Fruit fly (Drosophila melanogaster) whole organism, embryonic: ENCODE data around the gene east.
A peak's percentile ranks its signal among the peaks of the same experiment; 100 is the strongest.

ENCODE experiments used
- ATbp ChIP-seq: fragments of 200-800 bp; sonication (Bioruptor generic); optimal IDR thresholded peaks from 2 replicates; lab custom pipeline; 2017; ENCODE audit warnings: missing biosample characterization, mild to moderate bottlenecking, missing genetic modification characterization, missing genetic modification reagents
- Abd-B ChIP-seq: fragments of 200-800 bp; sonication (Bioruptor generic); optimal IDR thresholded peaks from 2 replicates; lab custom pipeline; 2018; ENCODE audit warnings: missing biosample characterization, mild to moderate bottlenecking, missing genetic modification characterization, moderate library complexity
- B-H2 ChIP-seq: fragments of 200-800 bp; sonication (Bioruptor generic); optimal IDR thresholded peaks from 2 replicates; lab custom pipeline; 2018; ENCODE audit warnings: missing biosample characterization, mild to moderate bottlenecking, missing genetic modification characterization
- CG10147 ChIP-seq: fragments of 200-800 bp; sonication (Bioruptor generic); optimal IDR thresholded peaks from 2 replicates; lab custom pipeline; 2019; ENCODE audit warnings: missing biosample characterization, mild to moderate bottlenecking, missing genetic modification characterization, moderate library complexity
- CG10274 ChIP-seq: fragments of 200-800 bp; sonication (Bioruptor generic); optimal IDR thresholded peaks from 3 replicates; lab custom pipeline; 2017; ENCODE audit warnings: missing biosample characterization, mild to moderate bottlenecking, missing genetic modification characterization
- CG10654 ChIP-seq: fragments of 200-800 bp; sonication (Bioruptor generic); optimal IDR thresholded peaks from 2 replicates; lab custom pipeline; 2016; ENCODE audit warnings: missing biosample characterization, missing genetic modification characterization
- CG11723 ChIP-seq: fragments of 200-800 bp; sonication (Bioruptor generic); optimal IDR thresholded peaks from 2 replicates; lab custom pipeline; 2017; ENCODE audit warnings: missing biosample characterization, mild to moderate bottlenecking, missing genetic modification characterization
- CG14710 ChIP-seq: fragments of 200-800 bp; sonication (Bioruptor generic); optimal IDR thresholded peaks from 3 replicates; lab custom pipeline; 2019; ENCODE audit warnings: missing biosample characterization, mild to moderate bottlenecking, missing genetic modification characterization, moderate library complexity
- CG17359 ChIP-seq: fragments of 200-800 bp; sonication (Bioruptor generic); optimal IDR thresholded peaks from 3 replicates; lab custom pipeline; 2018; ENCODE audit warnings: missing biosample characterization, mild to moderate bottlenecking, missing genetic modification characterization, moderate library complexity
- CG17385 ChIP-seq: fragments of 200-800 bp; sonication (Bioruptor generic); optimal IDR thresholded peaks from 3 replicates; lab custom pipeline; 2018; ENCODE audit warnings: missing biosample characterization, mild to moderate bottlenecking, missing genetic modification characterization
- CG17802 ChIP-seq: fragments of 200-800 bp; sonication (Bioruptor generic); optimal IDR thresholded peaks from 2 replicates; lab custom pipeline; 2018; ENCODE audit warnings: missing biosample characterization, mild to moderate bottlenecking, missing genetic modification characterization, moderate library complexity
- CG17829 ChIP-seq: fragments of 200-800 bp; optimal IDR thresholded peaks from 2 replicates; lab custom pipeline; 2019; ENCODE audit warnings: missing biosample characterization, mild to moderate bottlenecking, missing genetic modification characterization, moderate library complexity
- CG2129 ChIP-seq: fragments of 200-800 bp; sonication (Bioruptor generic); IDR thresholded peaks from 2 replicates; pipeline ENCODE4 v1.3.6; 2022; ENCODE audit warnings: missing biosample characterization, missing genetic modification characterization; ENCODE audit not compliant: partially characterized antibody
- CG30403 ChIP-seq: fragments of 200-800 bp; sonication (Bioruptor generic); optimal IDR thresholded peaks from 3 replicates; lab custom pipeline; 2016; ENCODE audit warnings: missing biosample characterization, missing genetic modification characterization
- CG31224 ChIP-seq: fragments of 200-800 bp; sonication (Bioruptor generic); IDR thresholded peaks from 2 replicates; pipeline ENCODE4 v1.3.6; 2022; ENCODE audit warnings: missing biosample characterization, missing genetic modification characterization
- CG3163 ChIP-seq: fragments of 200-800 bp; sonication (Bioruptor generic); optimal IDR thresholded peaks from 3 replicates; lab custom pipeline; 2016; ENCODE audit warnings: missing biosample characterization, missing genetic modification characterization
- CG6254 ChIP-seq: fragments of 200-800 bp; sonication (Bioruptor generic); optimal IDR thresholded peaks from 3 replicates; lab custom pipeline; 2017; ENCODE audit warnings: mild to moderate bottlenecking, missing biosample characterization, missing genetic modification reagents, missing genetic modification characterization
- CG6654 ChIP-seq: fragments of 200-800 bp; sonication (Bioruptor generic); optimal IDR thresholded peaks from 2 replicates; lab custom pipeline; 2017; ENCODE audit warnings: missing biosample characterization, mild to moderate bottlenecking, missing genetic modification characterization
- CG6854 ChIP-seq: fragments of 200-800 bp; sonication (Bioruptor generic); optimal IDR thresholded peaks from 3 replicates; lab custom pipeline; 2017; ENCODE audit warnings: missing biosample characterization, mild to moderate bottlenecking, missing genetic modification characterization
- CG7271 ChIP-seq: fragments of 200-800 bp; sonication (Bioruptor generic); optimal IDR thresholded peaks from 2 replicates; lab custom pipeline; 2018; ENCODE audit warnings: missing biosample characterization, mild to moderate bottlenecking, missing genetic modification characterization, moderate library complexity
- CG8089 ChIP-seq: fragments of 200-800 bp; sonication (Bioruptor generic); optimal IDR thresholded peaks from 3 replicates; lab custom pipeline; 2016; ENCODE audit warnings: missing biosample characterization, missing genetic modification characterization
- CG8924 ChIP-seq: fragments of 200-800 bp; optimal IDR thresholded peaks from 3 replicates; lab custom pipeline; 2019; ENCODE audit warnings: missing biosample characterization, mild to moderate bottlenecking, missing genetic modification characterization, moderate library complexity
- Ets65A ChIP-seq: fragments of 200-800 bp; sonication (Bioruptor generic); peaks from one replicate; lab custom pipeline; 2016; ENCODE audit warnings: missing biosample characterization, missing genetic modification characterization
- Hr3 ChIP-seq: fragments of 200-800 bp; sonication (Bioruptor generic); optimal IDR thresholded peaks from 3 replicates; lab custom pipeline; 2016; ENCODE audit warnings: missing biosample characterization, missing genetic modification characterization
- Lhr ChIP-seq: fragments of 200-800 bp; sonication (Bioruptor generic); optimal IDR thresholded peaks from 3 replicates; lab custom pipeline; 2017; ENCODE audit warnings: mild to moderate bottlenecking, missing biosample characterization, missing genetic modification reagents, missing genetic modification characterization
- MTF-1 ChIP-seq: fragments of 200-800 bp; sonication (Bioruptor generic); optimal IDR thresholded peaks from 2 replicates; lab custom pipeline; 2018; ENCODE audit warnings: missing biosample characterization, mild to moderate bottlenecking, missing genetic modification characterization, borderline replicate concordance
- Nf-YB ChIP-seq: fragments of 200-800 bp; sonication (Bioruptor generic); optimal IDR thresholded peaks from 3 replicates; lab custom pipeline; 2019; ENCODE audit warnings: missing biosample characterization, mild to moderate bottlenecking, missing genetic modification characterization, moderate library complexity
- Oli ChIP-seq: fragments of 200-800 bp; sonication (Bioruptor generic); optimal IDR thresholded peaks from 2 replicates; lab custom pipeline; 2018; ENCODE audit warnings: missing biosample characterization, mild to moderate bottlenecking, missing genetic modification characterization, moderate library complexity
- Sox100B ChIP-seq: fragments of 200-800 bp; sonication (Bioruptor generic); optimal IDR thresholded peaks from 3 replicates; lab custom pipeline; 2018; ENCODE audit warnings: missing biosample characterization, mild to moderate bottlenecking, missing genetic modification characterization
- Sry-β ChIP-seq: fragments of 200-800 bp; sonication (Bioruptor generic); optimal IDR thresholded peaks from 2 replicates; lab custom pipeline; 2018; ENCODE audit warnings: missing biosample characterization, mild to moderate bottlenecking, missing genetic modification characterization, moderate library complexity
- Sry-δ ChIP-seq: fragments of 200-800 bp; sonication (Bioruptor generic); optimal IDR thresholded peaks from 2 replicates; lab custom pipeline; 2016; ENCODE audit warnings: missing biosample characterization, missing genetic modification characterization
- ab ChIP-seq: fragments of 200-800 bp; sonication (Bioruptor generic); optimal IDR thresholded peaks from 2 replicates; lab custom pipeline; 2016; ENCODE audit warnings: missing biosample characterization, missing genetic modification characterization
- amos ChIP-seq: fragments of 200-800 bp; sonication (Bioruptor generic); IDR thresholded peaks from 2 replicates; pipeline ENCODE4 v1.3.6; 2022; ENCODE audit warnings: missing biosample characterization, missing genetic modification characterization; ENCODE audit not compliant: partially characterized antibody
- chinmo ChIP-seq: fragments of 200-800 bp; sonication (Bioruptor generic); IDR thresholded peaks from 4 replicates; pipeline ENCODE4 v1.3.6; 2022; ENCODE audit warnings: missing biosample characterization, missing genetic modification characterization; ENCODE audit not compliant: partially characterized antibody
- ci ChIP-seq: fragments of 200-800 bp; sonication (Bioruptor generic); IDR thresholded peaks from 3 replicates; pipeline ENCODE4 v1.3.6; 2022; ENCODE audit warnings: missing biosample characterization, missing genetic modification characterization
- corto ChIP-seq: fragments of 200-800 bp; sonication (Bioruptor generic); optimal IDR thresholded peaks from 2 replicates; lab custom pipeline; 2016; ENCODE audit warnings: missing biosample characterization, mild to moderate bottlenecking, missing genetic modification characterization, moderate library complexity
- dimm ChIP-seq: fragments of 200-800 bp; sonication (Bioruptor generic); IDR thresholded peaks from 2 replicates; pipeline ENCODE4 v1.3.6; 2022; ENCODE audit warnings: missing biosample characterization, missing genetic modification characterization
- grn ChIP-seq: fragments of 200-800 bp; sonication (Bioruptor generic); optimal IDR thresholded peaks from 3 replicates; lab custom pipeline; 2017; ENCODE audit warnings: missing biosample characterization, missing genetic modification characterization
- lilli ChIP-seq: fragments of 200-800 bp; sonication (Bioruptor generic); optimal IDR thresholded peaks from 3 replicates; lab custom pipeline; 2016; ENCODE audit warnings: missing biosample characterization, missing genetic modification characterization
- maf-S ChIP-seq: fragments of 200-800 bp; sonication (Bioruptor generic); optimal IDR thresholded peaks from 2 replicates; lab custom pipeline; 2016; ENCODE audit warnings: missing biosample characterization, missing genetic modification characterization
- nerfin-1 ChIP-seq: fragments of 200-800 bp; sonication (Bioruptor generic); optimal IDR thresholded peaks from 3 replicates; lab custom pipeline; 2019; ENCODE audit warnings: missing biosample characterization, mild to moderate bottlenecking, missing genetic modification characterization, moderate library complexity
- p53 ChIP-seq: fragments of 200-800 bp; sonication (Bioruptor generic); optimal IDR thresholded peaks from 2 replicates; lab custom pipeline; 2016; ENCODE audit warnings: missing biosample characterization, missing genetic modification characterization
- prd ChIP-seq, 3 experiments: fragments of >200 bp in 2 of 3; fragments of 200-800 bp in 1 of 3; sonication (Bioruptor generic) in 1 of 3; optimal IDR thresholded peaks in 2 of 3; IDR thresholded peaks in 1 of 3; 2 replicates in 2 of 3; 3 replicates in 1 of 3; pipeline versions ENCODE4 v1.3.6 to Lab custom; 2017 to 2022; ENCODE audit warnings: missing biosample characterization in 1 of 3, missing genetic modification characterization in 1 of 3
- schlank ChIP-seq: fragments of 200-800 bp; sonication (Bioruptor generic); optimal IDR thresholded peaks from 2 replicates; lab custom pipeline; 2018; ENCODE audit warnings: missing biosample characterization, mild to moderate bottlenecking, missing genetic modification characterization
- slp2 ChIP-seq: fragments of 200-800 bp; sonication (Bioruptor generic); optimal IDR thresholded peaks from 2 replicates; lab custom pipeline; 2016; ENCODE audit warnings: missing biosample characterization, missing genetic modification characterization
- tna ChIP-seq: fragments of 200-800 bp; sonication (Bioruptor generic); IDR thresholded peaks from 2 replicates; pipeline ENCODE4 v1.3.6; 2022; ENCODE audit warnings: missing biosample characterization, missing genetic modification characterization; ENCODE audit not compliant: partially characterized antibody
- vnd ChIP-seq: fragments of 200-800 bp; sonication (Bioruptor generic); IDR thresholded peaks from 3 replicates; pipeline ENCODE4 v1.3.6; 2022; ENCODE audit warnings: missing biosample characterization, missing genetic modification characterization; ENCODE audit not compliant: partially characterized antibody

Gene east

dm6 chrX:2050070-2050899 is 39.6 kb downstream of the east start, which contains the start of gene moody (continued):
- TF ChIP-seq chinmo (GFP tag; lab: Robert Waterston, UW) (peak; percentile 88; the same call in 1 of the 4 replicates), CG17829 (tag; lab: Kevin White, UChicago) (peak; percentile 95), schlank (peak; percentile 98), Nf-YB (GFP tag; lab: Kevin White, UChicago) (peak; percentile 78), slp2 (GFP tag; lab: Kevin White, UChicago) (peak; percentile 96), CG10274 (GFP tag; lab: Kevin White, UChicago) (peak; percentile 92), CG10147 (GFP tag; lab: Kevin White, UChicago) (peak; percentile 90), ATbp (GFP tag; lab: Kevin White, UChicago) (peak; percentile 96), CG6254 (GFP tag; lab: Kevin White, UChicago) (peak; percentile 83), grn (GFP tag; lab: Kevin White, UChicago) (peak; percentile 100), B-H2 (GFP tag; lab: Kevin White, UChicago) (peak; percentile 99), ab (GFP tag; lab: Kevin White, UChicago) (peak; percentile 89), dimm (GFP tag; lab: Robert Waterston, UW) (peak; percentile 93), CG8924 (tag; lab: Kevin White, UChicago) (peak; percentile 96), MTF-1 (GFP tag; lab: Kevin White, UChicago) (peak; percentile 97), amos (GFP tag; lab: Robert Waterston, UW) (peak; percentile 38; the same call in 1 of the 2 replicates), CG17802 (tag; lab: Kevin White, UChicago) (peak; percentile 85), ci (GFP tag; lab: Robert Waterston, UW) (peak; percentile 99), CG11723 (GFP tag; lab: Kevin White, UChicago) (peak; percentile 97), CG6854 (GFP tag; lab: Kevin White, UChicago) (peak; percentile 96), tna (no peak), maf-S (peak; percentile 97), Sry-β (GFP tag; lab: Kevin White, UChicago) (no peak), p53 (GFP tag; lab: Kevin White, UChicago) (peak; percentile 95), vnd (GFP tag; lab: Robert Waterston, UW) (no peak), Lhr (GFP tag; lab: Kevin White, UChicago) (peak; percentile 71), lilli (peak; percentile 99), CG30403 (GFP tag; lab: Kevin White, UChicago) (peak; percentile 98), nerfin-1 (peak; percentile 90), Sox100B (GFP tag; lab: Kevin White, UChicago) (peak; percentile 83), CG8089 (GFP tag; lab: Kevin White, UChicago) (peak; percentile 94), CG14710 (peak; percentile 79), Oli (tag; lab: Kevin White, UChicago) (peak; percentile 93), Ets65A (peak; percentile 99), corto (GFP tag; lab: Kevin White, UChicago) (no peak), CG17359 (tag; lab: Kevin White, UChicago) (peak; percentile 97), CG3163 (GFP tag; lab: Kevin White, UChicago) (peak; percentile 90), CG7271 (tag; lab: Kevin White, UChicago) (no peak), CG2129 (no peak), CG6654 (GFP tag; lab: Kevin White, UChicago) (peak; percentile 87), CG31224 (GFP tag; lab: Robert Waterston, UW) (peak; percentile 96), Sry-δ (GFP tag; lab: Kevin White, UChicago) (peak; percentile 60), CG10654 (GFP tag; lab: Kevin White, UChicago) (peak; percentile 96), Hr3 (GFP tag; lab: Kevin White, UChicago) (peak; percentile 93), Abd-B (peak; percentile 87), prd (optimal IDR thresholded peaks at IDR 0.05; lab: Kevin White, UChicago) (no peak), prd (GFP tag; IDR thresholded peaks at IDR 0.05; lab: Robert Waterston, UW) (peak; percentile 99), CG17385 (peak; percentile 93)
